Worm (Caenorhabditis elegans): Measurements from ENCODE around the gene C25E10.17.

ce11 chrV:9079965-9080432, 32.6 kb upstream of the C25E10.17 start:
- TF ChIP-seq elt-1 (tag; optimal IDR thresholded peaks at IDR 0.05) = no peak
- TF ChIP-seq nhr-10 (tag; optimal IDR thresholded peaks at IDR 0.05) = no peak
- no peak for TF ChIP-seq nhr-25 (tag; optimal IDR thresholded peaks at IDR 0.05)
- TF ChIP-seq lin-11 (tag; optimal IDR thresholded peaks at IDR 0.05) = no peak
- TF ChIP-seq nhr-77 (tag; optimal IDR thresholded peaks at IDR 0.05) = no peak
- no peak for TF ChIP-seq unc-39 (tag; optimal IDR thresholded peaks at IDR 0.05)
- no peak for TF ChIP-seq elt-3 (tag; optimal IDR thresholded peaks at IDR 0.05)

All from whole organism, L2 larva.